Fruit fly (Drosophila melanogaster) whole organism, wandering third instar larva: Measurements from ENCODE around the gene croc.
A peak's percentile ranks its signal among the peaks of the same experiment; 100 is the strongest.

Experiments used
- CG32264 ChIP-seq: fragments of 200-800 bp; sonication (Bioruptor generic); optimal IDR thresholded peaks from 2 replicates; lab custom pipeline; 2016; ENCODE audit warnings: missing biosample characterization, missing genetic modification characterization
- CrebA ChIP-seq: fragments of 200-800 bp; sonication (Bioruptor generic); optimal IDR thresholded peaks from 2 replicates; lab custom pipeline; 2016; ENCODE audit warnings: missing biosample characterization, mild to moderate bottlenecking, missing genetic modification characterization, borderline replicate concordance
- Dfd ChIP-seq: fragments of >200 bp; optimal IDR thresholded peaks from 2 replicates; lab custom pipeline; 2017; ENCODE audit warnings: missing biosample characterization, missing genetic modification characterization
- Dif ChIP-seq: fragments of 200-275, 200-300 bp; sonication (Bioruptor generic); optimal IDR thresholded peaks from 2 replicates; lab custom pipeline; 2018; ENCODE audit warnings: missing biosample characterization, missing genetic modification characterization; ENCODE audit not compliant: partially characterized antibody
- GATAd ChIP-seq: sonication (Bioruptor generic); optimal IDR thresholded peaks from 2 replicates; lab custom pipeline; 2016; ENCODE audit warnings: missing biosample characterization, missing genetic modification characterization
- HLH106 ChIP-seq: fragments of 200-800 bp; optimal IDR thresholded peaks from 3 replicates; lab custom pipeline; 2019; ENCODE audit warnings: missing biosample characterization, mild to moderate bottlenecking, missing genetic modification characterization, moderate library complexity
- Hr83 ChIP-seq: fragments of 200-300 bp; sonication (Bioruptor generic); optimal IDR thresholded peaks from 2 replicates; lab custom pipeline; 2016; ENCODE audit warnings: missing biosample characterization, mild to moderate bottlenecking, missing genetic modification characterization, moderate library complexity; ENCODE audit not compliant: poor library complexity, severe bottlenecking
- Jra ChIP-seq: sonication (Bioruptor generic); optimal IDR thresholded peaks from 2 replicates; lab custom pipeline; 2016; ENCODE audit warnings: missing biosample characterization, missing genetic modification characterization
- Mio ChIP-seq: sonication (Bioruptor generic); optimal IDR thresholded peaks from 2 replicates; lab custom pipeline; 2016; ENCODE audit warnings: missing biosample characterization, missing genetic modification characterization
- Myc ChIP-seq: fragments of >200 bp; optimal IDR thresholded peaks from 2 replicates; lab custom pipeline; 2017
- N ChIP-seq: fragments of >200 bp; optimal IDR thresholded peaks from 2 replicates; lab custom pipeline; 2018; ENCODE audit warnings: missing biosample characterization, missing external identifiers, missing genetic modification characterization
- OdsH ChIP-seq: fragments of 200-800 bp; sonication (Bioruptor generic); optimal IDR thresholded peaks from 2 replicates; lab custom pipeline; 2016; ENCODE audit warnings: missing biosample characterization, mild to moderate bottlenecking, missing genetic modification characterization
- Rel ChIP-seq, 2 experiments: fragments of 200-800 bp; sonication (Bioruptor generic) in 1 of 2; optimal IDR thresholded peaks; 2 replicates in 1 of 2; 3 replicates in 1 of 2; lab custom pipeline; 2016 to 2019; ENCODE audit warnings: mild to moderate bottlenecking in 2 of 2, missing biosample characterization in 2 of 2, missing genetic modification characterization in 2 of 2, moderate library complexity in 1 of 2
- Sp1 ChIP-seq: fragments of 200-800 bp; sonication (Bioruptor generic); optimal IDR thresholded peaks from 3 replicates; lab custom pipeline; 2019; ENCODE audit warnings: missing biosample characterization, mild to moderate bottlenecking, missing genetic modification characterization, moderate library complexity
- Vsx2 ChIP-seq: fragments of 200-300, 225-300 bp; sonication (Bioruptor generic); optimal IDR thresholded peaks from 2 replicates; lab custom pipeline; 2018; ENCODE audit warnings: missing biosample characterization, missing genetic modification characterization; ENCODE audit not compliant: partially characterized antibody
- br ChIP-seq: fragments of 200-800 bp; sonication (Bioruptor generic); optimal IDR thresholded peaks from 2 replicates; lab custom pipeline; 2016; ENCODE audit warnings: missing biosample characterization, missing genetic modification characterization
- brk ChIP-seq: fragments of 200-800 bp; sonication (Bioruptor generic); optimal IDR thresholded peaks from 2 replicates; lab custom pipeline; 2016; ENCODE audit warnings: missing biosample characterization, mild to moderate bottlenecking, missing genetic modification characterization
- dl ChIP-seq, 2 experiments: fragments of 175-275, 200-275 bp in 1 of 2; fragments of 200-275 bp in 1 of 2; sonication (Bioruptor generic); optimal IDR thresholded peaks; lab custom pipeline; 2018; ENCODE audit warnings: mild to moderate bottlenecking in 2 of 2, missing biosample characterization in 2 of 2, missing genetic modification characterization in 2 of 2, moderate library complexity in 2 of 2; ENCODE audit not compliant: partially characterized antibody in 2 of 2, insufficient read depth in 1 of 2
- dmrt93B ChIP-seq: fragments of 200-800 bp; sonication (Bioruptor generic); optimal IDR thresholded peaks from 2 replicates; lab custom pipeline; 2018; ENCODE audit warnings: missing biosample characterization, mild to moderate bottlenecking, missing genetic modification characterization
- dsf ChIP-seq: sonication (Bioruptor generic); optimal IDR thresholded peaks from 2 replicates; lab custom pipeline; 2016; ENCODE audit warnings: missing biosample characterization, missing genetic modification characterization, borderline replicate concordance
- ey ChIP-seq: fragments of 200-800 bp; sonication (Bioruptor generic); optimal IDR thresholded peaks from 2 replicates; lab custom pipeline; 2016; ENCODE audit warnings: missing biosample characterization, missing genetic modification characterization
- foxo ChIP-seq, 2 experiments: fragments of 200-800 bp; sonication (Bioruptor generic); optimal IDR thresholded peaks; 2 replicates in 1 of 2; 3 replicates in 1 of 2; lab custom pipeline; 2016 to 2017; ENCODE audit warnings: missing biosample characterization in 2 of 2, missing genetic modification characterization in 2 of 2
- fru ChIP-seq: fragments of 200-800 bp; sonication (Bioruptor generic); optimal IDR thresholded peaks from 3 replicates; lab custom pipeline; 2016; ENCODE audit warnings: missing biosample characterization, mild to moderate bottlenecking, missing genetic modification characterization
- h ChIP-seq: fragments of 200-800 bp; sonication (Bioruptor generic); optimal IDR thresholded peaks from 3 replicates; lab custom pipeline; 2016; ENCODE audit warnings: missing biosample characterization, mild to moderate bottlenecking, missing genetic modification characterization
- jim ChIP-seq: fragments of 175-275, 200-325 bp; sonication (Bioruptor generic); optimal IDR thresholded peaks from 2 replicates; lab custom pipeline; 2016; ENCODE audit warnings: missing biosample characterization, mild to moderate bottlenecking, missing genetic modification characterization
- lola ChIP-seq: fragments of >200 bp; optimal IDR thresholded peaks from 2 replicates; lab custom pipeline; 2017; ENCODE audit warnings: missing biosample characterization, missing genetic modification characterization
- pan ChIP-seq: fragments of >200 bp; optimal IDR thresholded peaks from 2 replicates; lab custom pipeline; 2017
- psq ChIP-seq: fragments of 200-800 bp; sonication (Bioruptor generic); optimal IDR thresholded peaks from 3 replicates; lab custom pipeline; 2017; ENCODE audit warnings: missing biosample characterization, mild to moderate bottlenecking, missing genetic modification characterization, moderate library complexity
- rgr ChIP-seq: fragments of 200-800 bp; sonication (Bioruptor generic); optimal IDR thresholded peaks from 3 replicates; lab custom pipeline; 2016; ENCODE audit warnings: missing biosample characterization, mild to moderate bottlenecking, missing genetic modification characterization
- sage ChIP-seq: fragments of 200-800 bp; sonication (Bioruptor generic); optimal IDR thresholded peaks from 2 replicates; lab custom pipeline; 2016; ENCODE audit warnings: missing biosample characterization, mild to moderate bottlenecking, missing genetic modification characterization
- sv ChIP-seq: fragments of 200-800 bp; sonication (Bioruptor generic); optimal IDR thresholded peaks from 3 replicates; lab custom pipeline; 2016; ENCODE audit warnings: missing biosample characterization, missing genetic modification characterization
- tai ChIP-seq: sonication (Bioruptor generic); optimal IDR thresholded peaks from 2 replicates; lab custom pipeline; 2016; ENCODE audit warnings: missing biosample characterization, missing genetic modification characterization
- usp ChIP-seq: fragments of >200 bp; optimal IDR thresholded peaks from 2 replicates; lab custom pipeline; 2017; ENCODE audit warnings: missing biosample characterization, missing genetic modification characterization
- woc ChIP-seq: sonication (Bioruptor generic); optimal IDR thresholded peaks from 2 replicates; lab custom pipeline; 2016; ENCODE audit warnings: missing biosample characterization, mild to moderate bottlenecking, missing genetic modification characterization

The croc gene

DNA sequence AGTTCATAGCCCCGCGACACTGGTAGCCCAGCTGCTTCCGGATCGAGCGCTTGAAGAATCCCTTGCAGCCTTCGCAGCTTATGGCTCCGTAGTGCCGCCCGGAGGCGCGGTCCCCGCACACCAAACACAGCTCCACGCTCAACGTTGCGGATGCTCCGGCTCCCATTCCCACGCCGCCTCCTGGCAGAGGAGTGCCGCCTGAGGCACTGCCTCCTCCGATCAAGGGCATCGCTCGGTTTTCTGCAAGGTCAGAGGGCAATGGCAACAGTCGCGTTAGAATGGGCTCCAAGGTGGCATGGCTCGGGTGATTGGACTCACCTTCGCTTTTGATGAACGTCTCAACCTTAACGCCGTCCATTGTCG lies 20.2 kb upstream of the croc start:
- TF ChIP-seq lola (GFP tag; lab: Kevin White, UChicago) (no peak), GATAd (no peak), Jra (GFP tag; lab: Kevin White, UChicago) (no peak), CrebA (GFP tag; lab: Kevin White, UChicago) (no peak)

DNA sequence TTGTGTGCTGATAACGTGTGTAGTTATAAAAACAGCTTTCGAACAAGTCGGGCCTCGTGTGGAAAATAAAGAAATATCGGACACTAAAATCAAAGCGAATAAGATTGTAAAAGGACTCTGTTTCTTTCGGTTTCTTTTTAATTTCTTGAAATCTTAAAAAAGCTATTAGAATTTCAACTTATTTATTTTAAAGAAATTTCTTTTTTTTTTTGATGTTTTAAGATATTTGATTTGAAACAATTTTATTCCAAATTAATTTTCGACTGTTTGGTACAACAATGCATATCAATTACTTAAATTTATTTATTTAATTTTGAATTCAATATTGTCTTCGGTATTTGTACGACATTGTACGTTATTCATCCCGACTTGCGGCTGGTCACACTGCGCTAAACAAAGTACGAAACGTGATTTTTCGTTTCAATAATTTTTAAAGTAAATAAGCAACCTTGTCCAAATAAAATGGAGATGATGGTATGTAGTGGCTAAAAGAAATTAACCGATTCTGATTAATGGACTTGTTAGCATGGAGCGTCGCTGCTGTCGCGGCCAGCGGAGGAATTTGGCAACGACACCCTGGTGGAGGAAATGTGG lies 16.5 kb upstream of the croc start, which contains the start of the genes CG7202 and CG7519:
Gene CG7202 (minus strand): TSS at position 51 of the 594 bp plus-strand sequence.
Gene CG7519 (plus strand): TSS at position 361 of the 594 bp plus-strand sequence.
- TF ChIP-seq Vsx2 (GFP tag; lab: Kevin White, UChicago) (peak; percentile 11), dmrt93B (GFP tag; lab: Kevin White, UChicago) (no peak), sv (no peak)

dm6 chr3L:21490486-21490885 lies 14.2 kb upstream of the croc start, which contains the start of gene Neu2:
Gene Neu2, minus strand, starts transcription at chr3L:21490586.
- TF ChIP-seq dl (GFP tag; optimal IDR thresholded peaks at IDR 0.05; lab: Kevin White, UChicago; ENCODE audit: insufficient read depth in 1 of 2, partially characterized antibody in 2 of 2), result no peak

- no peak for TF ChIP-seq h (GFP tag; lab: Kevin White, UChicago)
- peak; percentile 98 for TF ChIP-seq Myc (lab: Kevin White, UChicago)
- peak; percentile 2 for TF ChIP-seq psq (GFP tag; lab: Kevin White, UChicago)
- no peak for TF ChIP-seq Vsx2 (GFP tag; lab: Kevin White, UChicago)
- TF ChIP-seq N (GFP tag; lab: Kevin White, UChicago), result no peak
- no peak for TF ChIP-seq sage (GFP tag; lab: Kevin White, UChicago)
- no peak for TF ChIP-seq Rel (GFP tag; optimal IDR thresholded peaks at IDR 0.05; lab: Kevin White, UChicago)
- no peak for TF ChIP-seq Rel (tag; optimal IDR thresholded peaks at IDR 0.05; lab: Kevin White, UChicago)
Measured at dm6 chr3L:21483837-21484236, 7.6 kb upstream of the croc start.

dm6 chr3L:21482100-21482499 lies 5.8 kb upstream of the croc start:
- TF ChIP-seq OdsH (GFP tag; lab: Kevin White, UChicago), result no peak
- TF ChIP-seq usp (GFP tag; lab: Kevin White, UChicago), result no peak
- no peak for TF ChIP-seq foxo (GFP tag; optimal IDR thresholded peaks at IDR 0.05; lab: Kevin White, UChicago)
- no peak for TF ChIP-seq sage (GFP tag; lab: Kevin White, UChicago)
- TF ChIP-seq lola (GFP tag; lab: Kevin White, UChicago), result no peak
- TF ChIP-seq fru (GFP tag; lab: Kevin White, UChicago), result no peak
- TF ChIP-seq pan (lab: Kevin White, UChicago), result no peak
- TF ChIP-seq Rel (GFP tag; optimal IDR thresholded peaks at IDR 0.05; lab: Kevin White, UChicago), result no peak
- no peak for TF ChIP-seq Rel (tag; optimal IDR thresholded peaks at IDR 0.05; lab: Kevin White, UChicago)
- TF ChIP-seq Dif (GFP tag; lab: Kevin White, UChicago), result no peak
- TF ChIP-seq Myc (lab: Kevin White, UChicago), result no peak
- TF ChIP-seq Jra (GFP tag; lab: Kevin White, UChicago), result no peak
- no peak for TF ChIP-seq Dfd
- TF ChIP-seq Hr83 (GFP tag; lab: Kevin White, UChicago), result no peak
- no peak for TF ChIP-seq dmrt93B (GFP tag; lab: Kevin White, UChicago)
- no peak for TF ChIP-seq ey
- no peak for TF ChIP-seq woc (GFP tag; lab: Kevin White, UChicago)
- TF ChIP-seq psq (GFP tag; lab: Kevin White, UChicago), result no peak
- TF ChIP-seq GATAd, result no peak
- no peak for TF ChIP-seq br (GFP tag; lab: Kevin White, UChicago)

- no peak for TF ChIP-seq CG32264 (GFP tag; lab: Kevin White, UChicago)
- TF ChIP-seq GATAd, result no peak
- TF ChIP-seq brk (GFP tag; lab: Kevin White, UChicago), result no peak
- TF ChIP-seq h (GFP tag; lab: Kevin White, UChicago), result peak; percentile 44
- TF ChIP-seq lola (GFP tag; lab: Kevin White, UChicago), result no peak
- peak in 1 of 2 experiments; percentile 72 for TF ChIP-seq dl (GFP tag; optimal IDR thresholded peaks at IDR 0.05; lab: Kevin White, UChicago; ENCODE audit: insufficient read depth in 1 of 2, partially characterized antibody in 2 of 2)
- peak; percentile 48 for TF ChIP-seq fru (GFP tag; lab: Kevin White, UChicago)
- TF ChIP-seq jim (GFP tag; lab: Kevin White, UChicago), result no peak
- TF ChIP-seq usp (GFP tag; lab: Kevin White, UChicago), result no peak
- TF ChIP-seq CrebA (GFP tag; lab: Kevin White, UChicago), result no peak
- peak; percentile 18 for TF ChIP-seq Jra (GFP tag; lab: Kevin White, UChicago)
- peak; percentile 51 for TF ChIP-seq HLH106 (tag; lab: Kevin White, UChicago)
- TF ChIP-seq sage (GFP tag; lab: Kevin White, UChicago), result no peak
- no peak for TF ChIP-seq Rel (GFP tag; optimal IDR thresholded peaks at IDR 0.05; lab: Kevin White, UChicago)
- TF ChIP-seq Rel (tag; optimal IDR thresholded peaks at IDR 0.05; lab: Kevin White, UChicago), result no peak
- TF ChIP-seq Vsx2 (GFP tag; lab: Kevin White, UChicago), result peak; percentile 22
- peak; percentile 71 for TF ChIP-seq rgr (GFP tag; lab: Kevin White, UChicago)
- TF ChIP-seq br (GFP tag; lab: Kevin White, UChicago), result peak; percentile 38
- TF ChIP-seq ey, result no peak
- no peak for TF ChIP-seq dsf
- peak; percentile 14 for TF ChIP-seq psq (GFP tag; lab: Kevin White, UChicago)
- no peak for TF ChIP-seq Sp1 (GFP tag; lab: Kevin White, UChicago)
- TF ChIP-seq Hr83 (GFP tag; lab: Kevin White, UChicago), result peak; percentile 54
- TF ChIP-seq sv, result no peak
- no peak for TF ChIP-seq tai (GFP tag; lab: Kevin White, UChicago)
- TF ChIP-seq Mio (GFP tag; lab: Kevin White, UChicago), result no peak
- TF ChIP-seq Dfd, result no peak
Measured at dm6 chr3L:21479636-21480035, 3.4 kb upstream of the croc start.
